Fruit fly (Drosophila melanogaster) whole organism, adult: ENCODE measurements around the gene Sems.

Experiments
- CG11617 ChIP-seq: fragments of 200-800 bp; sonication (Bioruptor generic); optimal IDR thresholded peaks from 2 replicates; lab custom pipeline; 2017; ENCODE audit warnings: mild to moderate bottlenecking, missing biosample characterization, missing genetic modification reagents, missing genetic modification characterization
- CG1620 ChIP-seq: fragments of 200-800 bp; sonication (Bioruptor generic); optimal IDR thresholded peaks from 2 replicates; lab custom pipeline; 2016; ENCODE audit warnings: missing biosample characterization, missing genetic modification characterization
- CG5204 ChIP-seq: fragments of 200-800 bp; sonication (Bioruptor generic); optimal IDR thresholded peaks from 2 replicates; lab custom pipeline; 2016; ENCODE audit warnings: missing biosample characterization, missing genetic modification characterization
- CG7101 ChIP-seq: fragments of 200-800 bp; sonication (Bioruptor generic); optimal IDR thresholded peaks from 2 replicates; lab custom pipeline; 2018; ENCODE audit warnings: missing biosample characterization, mild to moderate bottlenecking, missing genetic modification characterization, moderate library complexity
- Mnt ChIP-seq: fragments of 200-800 bp; sonication (Bioruptor generic); optimal IDR thresholded peaks from 2 replicates; lab custom pipeline; 2016; ENCODE audit warnings: missing biosample characterization, mild to moderate bottlenecking, missing genetic modification characterization
- bab1 ChIP-seq: fragments of 200-800 bp; sonication (Bioruptor generic); optimal IDR thresholded peaks from 3 replicates; lab custom pipeline; 2019; ENCODE audit warnings: missing biosample characterization, mild to moderate bottlenecking, missing genetic modification characterization, moderate library complexity
- cic ChIP-seq: fragments of 200-800 bp; sonication (Bioruptor generic); optimal IDR thresholded peaks from 2 replicates; lab custom pipeline; 2017; ENCODE audit warnings: missing biosample characterization, mild to moderate bottlenecking, missing genetic modification characterization, moderate library complexity
- kay ChIP-seq: fragments of 200-800 bp; sonication (Bioruptor generic); peaks from one replicate; lab custom pipeline; 2016; ENCODE audit warnings: missing biosample characterization, missing genetic modification characterization, borderline replicate concordance
- ovo ChIP-seq: fragments of 200-800 bp; sonication (Bioruptor generic); optimal IDR thresholded peaks from 2 replicates; lab custom pipeline; 2016; ENCODE audit warnings: missing biosample characterization, missing genetic modification characterization
- toe ChIP-seq: fragments of 200-800 bp; sonication (Bioruptor generic); optimal IDR thresholded peaks from 2 replicates; lab custom pipeline; 2016; ENCODE audit warnings: missing biosample characterization, missing genetic modification characterization

dm6 chr3L:20932556-20932955 is 24.0 kb downstream of the Sems start:
- TF ChIP-seq toe (no peak), Mnt (no peak), kay (no peak), CG5204 (GFP tag; lab: Kevin White, UChicago) (no peak), CG7101 (tag; lab: Kevin White, UChicago) (no peak), CG11617 (GFP tag; lab: Kevin White, UChicago) (no peak), cic (GFP tag; lab: Kevin White, UChicago) (no peak), ovo (GFP tag; lab: Kevin White, UChicago) (no peak), bab1 (GFP tag; lab: Kevin White, UChicago) (no peak), CG1620 (GFP tag; lab: Kevin White, UChicago) (no peak)
